Worm (Caenorhabditis elegans): ENCODE data around the gene C17C3.9.

Gene C17C3.9

ce11 chrII:5556431-5556830 is 24.4 kb upstream of the C17C3.9 start, which contains the start of gene ins-11:
TSS of gene ins-11 (plus strand) at chrII:5556731.
- TF ChIP-seq pha-4 (tag; optimal IDR thresholded peaks at IDR 0.05): no peak
- no peak for TF ChIP-seq unc-120 (tag; optimal IDR thresholded peaks at IDR 0.05; ENCODE audit: poor library complexity, severe bottlenecking)
- no peak for TF ChIP-seq elt-3 (tag; optimal IDR thresholded peaks at IDR 0.05)
- TF ChIP-seq lsy-2 (tag; optimal IDR thresholded peaks at IDR 0.05): no peak
- TF ChIP-seq ces-1 (GFP tag; optimal IDR thresholded peaks at IDR 0.05): no peak
- no peak for TF ChIP-seq cnd-1 (tag; optimal IDR thresholded peaks at IDR 0.05)
- TF ChIP-seq tbx-8 (GFP tag; optimal IDR thresholded peaks at IDR 0.05): no peak
- TF ChIP-seq nhr-2 (tag; optimal IDR thresholded peaks at IDR 0.05): no peak

ce11 chrII:5555522-5555921 is 23.4 kb upstream of the C17C3.9 start:
- no peak for TF ChIP-seq mab-5 (tag; optimal IDR thresholded peaks at IDR 0.05)
- no peak for TF ChIP-seq zip-8 (tag; optimal IDR thresholded peaks at IDR 0.05)
- no peak for TF ChIP-seq sem-2 (GFP tag; optimal IDR thresholded peaks at IDR 0.05)
- TF ChIP-seq blmp-1 (tag; optimal IDR thresholded peaks at IDR 0.05): no peak
- TF ChIP-seq nhr-237 (tag; optimal IDR thresholded peaks at IDR 0.05): no peak
- no peak for TF ChIP-seq unc-120 (tag; optimal IDR thresholded peaks at IDR 0.05; ENCODE audit: poor library complexity, severe bottlenecking)
- no peak for TF ChIP-seq sptf-1 (tag; optimal IDR thresholded peaks at IDR 0.05)
- no peak for TF ChIP-seq flh-1 (GFP tag; optimal IDR thresholded peaks at IDR 0.05)
- no peak for TF ChIP-seq unc-39 (tag; optimal IDR thresholded peaks at IDR 0.05)
- TF ChIP-seq cnd-1 (tag; optimal IDR thresholded peaks at IDR 0.05): no peak
- no peak for TF ChIP-seq lsy-2 (tag; optimal IDR thresholded peaks at IDR 0.05)
- TF ChIP-seq lin-13 (tag; optimal IDR thresholded peaks at IDR 0.05): no peak
- TF ChIP-seq tbx-8 (GFP tag; optimal IDR thresholded peaks at IDR 0.05): no peak
- TF ChIP-seq nhr-12 (tag; optimal IDR thresholded peaks at IDR 0.05): no peak

ce11 chrII:5554788-5555187 is 22.7 kb upstream of the C17C3.9 start:
- no peak for TF ChIP-seq ceh-83 (GFP tag; optimal IDR thresholded peaks at IDR 0.05)
- no peak for TF ChIP-seq sptf-1 (tag; optimal IDR thresholded peaks at IDR 0.05)
- no peak for TF ChIP-seq zip-8 (tag; optimal IDR thresholded peaks at IDR 0.05)
- TF ChIP-seq lin-13 (tag; optimal IDR thresholded peaks at IDR 0.05): no peak
- no peak for TF ChIP-seq lin-32 (GFP tag; optimal IDR thresholded peaks at IDR 0.05)
- TF ChIP-seq M03D4.4 (tag; optimal IDR thresholded peaks at IDR 0.05): no peak

DNA sequence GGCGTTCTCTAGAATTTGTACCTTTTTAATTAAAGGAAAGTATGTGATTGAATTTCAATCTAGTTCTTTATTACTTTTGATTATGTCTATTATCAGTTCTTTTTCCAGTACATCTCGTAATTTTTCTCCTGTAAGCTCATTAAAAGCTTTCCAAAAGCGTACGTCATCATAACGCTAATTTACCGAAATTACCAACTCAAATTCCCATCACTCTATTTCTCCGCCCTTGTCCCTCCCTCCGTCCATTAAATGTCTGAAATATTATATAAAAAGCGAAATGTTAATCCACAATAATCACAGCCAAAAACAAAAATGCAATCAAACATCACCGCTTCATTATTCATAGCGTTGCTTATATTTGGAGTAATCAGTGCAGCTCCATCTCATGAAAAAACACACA is 22.2 kb upstream of the C17C3.9 start, which contains the start of gene ins-12:
ins-12 (plus strand) TSS at position 301 of the 400 bp plus-strand sequence.
- TF ChIP-seq lsy-2 (tag; optimal IDR thresholded peaks at IDR 0.05): no peak
- TF ChIP-seq pha-4 (tag; optimal IDR thresholded peaks at IDR 0.05): no peak
- TF ChIP-seq ceh-83 (GFP tag; optimal IDR thresholded peaks at IDR 0.05): no peak
- TF ChIP-seq nhr-28 (tag; optimal IDR thresholded peaks at IDR 0.05): no peak
- no peak for TF ChIP-seq unc-120 (tag; optimal IDR thresholded peaks at IDR 0.05; ENCODE audit: poor library complexity, severe bottlenecking)
- TF ChIP-seq nhr-2 (tag; optimal IDR thresholded peaks at IDR 0.05): no peak

- no peak for TF ChIP-seq drap-1 (GFP tag; optimal IDR thresholded peaks at IDR 0.05)
- TF ChIP-seq nhr-237 (tag; optimal IDR thresholded peaks at IDR 0.05): no peak
- TF ChIP-seq ces-1 (GFP tag; optimal IDR thresholded peaks at IDR 0.05): no peak
- no peak for TF ChIP-seq flh-1 (GFP tag; optimal IDR thresholded peaks at IDR 0.05)
- TF ChIP-seq hlh-1 (tag; optimal IDR thresholded peaks at IDR 0.05): no peak
- TF ChIP-seq bed-3 (GFP tag; optimal IDR thresholded peaks at IDR 0.05): no peak
Observed at ce11 chrII:5553531-5553930, 21.5 kb upstream of the C17C3.9 start.

- TF ChIP-seq ztf-11 (tag; optimal IDR thresholded peaks at IDR 0.05): no peak
- TF ChIP-seq nhr-12 (tag; optimal IDR thresholded peaks at IDR 0.05): no peak
- TF ChIP-seq zip-8 (tag; optimal IDR thresholded peaks at IDR 0.05): no peak
- no peak for TF ChIP-seq nhr-28 (tag; optimal IDR thresholded peaks at IDR 0.05)
- no peak for TF ChIP-seq unc-62 (GFP tag; optimal IDR thresholded peaks at IDR 0.05)
- no peak for TF ChIP-seq nhr-237 (tag; optimal IDR thresholded peaks at IDR 0.05)
- no peak for TF ChIP-seq flh-1 (GFP tag; optimal IDR thresholded peaks at IDR 0.05)
- TF ChIP-seq cnd-1 (tag; optimal IDR thresholded peaks at IDR 0.05): no peak
- no peak for TF ChIP-seq ceh-83 (GFP tag; optimal IDR thresholded peaks at IDR 0.05)
- no peak for TF ChIP-seq pha-4 (tag; optimal IDR thresholded peaks at IDR 0.05)
- TF ChIP-seq sem-2 (GFP tag; optimal IDR thresholded peaks at IDR 0.05): no peak
- TF ChIP-seq ceh-43 (GFP tag; optimal IDR thresholded peaks at IDR 0.05): no peak
- TF ChIP-seq ceh-39 (tag; optimal IDR thresholded peaks at IDR 0.05): no peak
- no peak for TF ChIP-seq drap-1 (GFP tag; optimal IDR thresholded peaks at IDR 0.05)
- TF ChIP-seq blmp-1 (tag; optimal IDR thresholded peaks at IDR 0.05): no peak
- TF ChIP-seq lin-13 (tag; optimal IDR thresholded peaks at IDR 0.05): no peak
- TF ChIP-seq nhr-76 (tag; optimal IDR thresholded peaks at IDR 0.05): no peak
- TF ChIP-seq unc-120 (tag; optimal IDR thresholded peaks at IDR 0.05; ENCODE audit: poor library complexity, severe bottlenecking): no peak
- TF ChIP-seq mab-5 (tag; optimal IDR thresholded peaks at IDR 0.05): no peak
Observed at ce11 chrII:5551517-5551916, 19.4 kb upstream of the C17C3.9 start, which contains the start of gene C17C3.5. TSS of gene C17C3.5 (plus strand) at chrII:5551817.
